Worm (Caenorhabditis elegans): ENCODE results near the gene B0228.7.

- no peak for TF ChIP-seq syd-9 (tag; optimal IDR thresholded peaks at IDR 0.05)
- TF ChIP-seq pag-3 (tag; optimal IDR thresholded peaks at IDR 0.05; ENCODE audit: borderline replicate concordance), result no peak
- TF ChIP-seq sdc-2 (tag; optimal IDR thresholded peaks at IDR 0.05), result no peak
- TF ChIP-seq ama-1 (optimal IDR thresholded peaks at IDR 0.05), result no peak
- TF ChIP-seq ceh-9 (tag; optimal IDR thresholded peaks at IDR 0.05), result no peak
- no peak for TF ChIP-seq ceh-2 (tag; optimal IDR thresholded peaks at IDR 0.05)
- no peak for TF ChIP-seq ahr-1 (tag; optimal IDR thresholded peaks at IDR 0.05)
- no peak for TF ChIP-seq elt-2 (tag; optimal IDR thresholded peaks at IDR 0.05)
Observed at ce11 chrII:7719039-7719438, 39.8 kb downstream of the B0228.7 start.

Data from whole organism, late embryonic.